Fruit fly (Drosophila melanogaster) whole organism, embryonic: ENCODE data around the gene se.

ENCODE experiments used
- Adf1 ChIP-seq: fragments of 200-800 bp; sonication (Bioruptor generic); IDR thresholded peaks from 2 replicates; pipeline ENCODE4 v1.3.6; 2022; ENCODE audit warnings: missing biosample characterization, missing genetic modification characterization
- CG11504 ChIP-seq: fragments of 200-800 bp; sonication (Bioruptor generic); optimal IDR thresholded peaks from 3 replicates; lab custom pipeline; 2019; ENCODE audit warnings: missing biosample characterization, mild to moderate bottlenecking, missing genetic modification characterization, moderate library complexity
- CG12299 ChIP-seq: fragments of 200-800 bp; sonication (Bioruptor generic); optimal IDR thresholded peaks from 2 replicates; lab custom pipeline; 2018; ENCODE audit warnings: missing biosample characterization, mild to moderate bottlenecking, missing genetic modification characterization
- CG12942 ChIP-seq: fragments of 200-800 bp; sonication (Bioruptor generic); optimal IDR thresholded peaks from 3 replicates; lab custom pipeline; 2016; ENCODE audit warnings: missing biosample characterization, missing genetic modification characterization
- CG15011 ChIP-seq: fragments of 200-800 bp; sonication (Bioruptor generic); optimal IDR thresholded peaks from 3 replicates; lab custom pipeline; 2018; ENCODE audit warnings: missing biosample characterization, mild to moderate bottlenecking, missing genetic modification characterization
- CG1602 ChIP-seq: fragments of 200-800 bp; sonication (Bioruptor generic); optimal IDR thresholded peaks from 3 replicates; lab custom pipeline; 2016; ENCODE audit warnings: missing biosample characterization, missing genetic modification characterization
- CG16813 ChIP-seq: fragments of 200-800 bp; sonication (Bioruptor generic); IDR thresholded peaks from 3 replicates; pipeline ENCODE4 v1.3.6; 2022; ENCODE audit warnings: missing biosample characterization, missing genetic modification characterization; ENCODE audit not compliant: partially characterized antibody
- CG1832 ChIP-seq: fragments of 200-800 bp; sonication (Bioruptor generic); optimal IDR thresholded peaks from 2 replicates; lab custom pipeline; 2017; ENCODE audit warnings: missing biosample characterization, mild to moderate bottlenecking, missing genetic modification characterization, inconsistent platforms
- CG18476 ChIP-seq: fragments of 200-800 bp; sonication (Bioruptor generic); optimal IDR thresholded peaks from 2 replicates; lab custom pipeline; 2016; ENCODE audit warnings: missing biosample characterization, mild to moderate bottlenecking, missing genetic modification characterization
- CG18764 ChIP-seq: fragments of 200-800 bp; sonication (Bioruptor generic); optimal IDR thresholded peaks from 3 replicates; lab custom pipeline; 2016; ENCODE audit warnings: missing biosample characterization, missing genetic modification characterization
- CG30403 ChIP-seq: fragments of 200-800 bp; sonication (Bioruptor generic); optimal IDR thresholded peaks from 3 replicates; lab custom pipeline; 2016; ENCODE audit warnings: missing biosample characterization, missing genetic modification characterization
- CG34224 ChIP-seq: fragments of 200-800 bp; sonication (Bioruptor generic); IDR thresholded peaks from 3 replicates; pipeline ENCODE4 v1.3.6; 2022; ENCODE audit warnings: missing biosample characterization, missing genetic modification characterization; ENCODE audit not compliant: partially characterized antibody
- CG4617 ChIP-seq: fragments of 200-800 bp; sonication (Bioruptor generic); optimal IDR thresholded peaks from 3 replicates; lab custom pipeline; 2016; ENCODE audit warnings: missing biosample characterization, missing genetic modification characterization, borderline replicate concordance
- CG6813 ChIP-seq: fragments of 200-800 bp; sonication (Bioruptor generic); optimal IDR thresholded peaks from 2 replicates; lab custom pipeline; 2017; ENCODE audit warnings: missing biosample characterization, missing genetic modification characterization, mild to moderate bottlenecking, moderate library complexity, missing genetic modification reagents
- CG7928 ChIP-seq: fragments of 200-800 bp; sonication (Bioruptor generic); optimal IDR thresholded peaks from 2 replicates; lab custom pipeline; 2017; ENCODE audit warnings: missing biosample characterization, mild to moderate bottlenecking, missing genetic modification characterization
- CG8089 ChIP-seq: fragments of 200-800 bp; sonication (Bioruptor generic); optimal IDR thresholded peaks from 3 replicates; lab custom pipeline; 2016; ENCODE audit warnings: missing biosample characterization, missing genetic modification characterization
- CG8281 ChIP-seq: fragments of 200-800 bp; sonication (Bioruptor generic); optimal IDR thresholded peaks from 2 replicates; lab custom pipeline; 2018; ENCODE audit warnings: missing biosample characterization, mild to moderate bottlenecking, missing genetic modification characterization, moderate library complexity
- Deaf1 ChIP-seq: fragments of 200-800 bp; optimal IDR thresholded peaks from 3 replicates; lab custom pipeline; 2019; ENCODE audit warnings: missing biosample characterization, mild to moderate bottlenecking, missing genetic modification characterization, moderate library complexity
- Dek ChIP-seq: fragments of 200-800 bp; sonication (Bioruptor generic); optimal IDR thresholded peaks from 3 replicates; lab custom pipeline; 2019; ENCODE audit warnings: missing biosample characterization, mild to moderate bottlenecking, missing genetic modification characterization, moderate library complexity
- Drgx ChIP-seq: fragments of 200-800 bp; sonication (Bioruptor generic); IDR thresholded peaks from 2 replicates; pipeline ENCODE4 v1.3.6; 2022; ENCODE audit warnings: missing biosample characterization, missing genetic modification characterization
- Eip74EF ChIP-seq, 2 experiments: fragments of 200-800 bp in 1 of 2; fragments of >200 bp in 1 of 2; sonication (Bioruptor generic) in 1 of 2; optimal IDR thresholded peaks; 2 replicates each; lab custom pipeline; 2017 to 2019; ENCODE audit warnings: missing biosample characterization in 2 of 2, missing genetic modification characterization in 2 of 2, mild to moderate bottlenecking in 1 of 2, moderate library complexity in 1 of 2
- HLH4C ChIP-seq: fragments of 200-800 bp; sonication (Bioruptor generic); IDR thresholded peaks from 3 replicates; pipeline ENCODE4 v1.3.6; 2022; ENCODE audit warnings: missing biosample characterization, missing genetic modification characterization; ENCODE audit not compliant: partially characterized antibody
- Hmr ChIP-seq: fragments of 200-800 bp; sonication (Bioruptor generic); optimal IDR thresholded peaks from 3 replicates; lab custom pipeline; 2017; ENCODE audit warnings: mild to moderate bottlenecking, missing biosample characterization, missing genetic modification reagents, missing genetic modification characterization
- Hmx ChIP-seq: fragments of 200-800 bp; sonication (Bioruptor generic); optimal IDR thresholded peaks from 2 replicates; lab custom pipeline; 2016; ENCODE audit warnings: missing biosample characterization, missing genetic modification characterization
- Hr3 ChIP-seq: fragments of 200-800 bp; sonication (Bioruptor generic); optimal IDR thresholded peaks from 3 replicates; lab custom pipeline; 2016; ENCODE audit warnings: missing biosample characterization, missing genetic modification characterization
- Nf-YB ChIP-seq: fragments of 200-800 bp; sonication (Bioruptor generic); optimal IDR thresholded peaks from 3 replicates; lab custom pipeline; 2019; ENCODE audit warnings: missing biosample characterization, mild to moderate bottlenecking, missing genetic modification characterization, moderate library complexity
- amos ChIP-seq: fragments of 200-800 bp; sonication (Bioruptor generic); IDR thresholded peaks from 2 replicates; pipeline ENCODE4 v1.3.6; 2022; ENCODE audit warnings: missing biosample characterization, missing genetic modification characterization; ENCODE audit not compliant: partially characterized antibody
- ap ChIP-seq: fragments of 200-800 bp; sonication (Bioruptor generic); IDR thresholded peaks from 2 replicates; pipeline ENCODE4 v1.3.6; 2022; ENCODE audit warnings: missing biosample characterization, missing genetic modification characterization
- bcd ChIP-seq: fragments of 200-800 bp; sonication (Bioruptor generic); optimal IDR thresholded peaks from 2 replicates; lab custom pipeline; 2017; ENCODE audit warnings: missing biosample characterization, mild to moderate bottlenecking, missing genetic modification characterization
- chn ChIP-seq: fragments of 200-800 bp; sonication (Bioruptor generic); optimal IDR thresholded peaks from 2 replicates; lab custom pipeline; 2016; ENCODE audit warnings: missing biosample characterization, missing genetic modification characterization
- crp ChIP-seq, 2 experiments: fragments of 200-800 bp; sonication (Bioruptor generic); optimal IDR thresholded peaks; 2 replicates in 1 of 2; 3 replicates in 1 of 2; lab custom pipeline; 2017; ENCODE audit warnings: missing biosample characterization in 2 of 2, missing genetic modification characterization in 2 of 2, mild to moderate bottlenecking in 1 of 2, moderate library complexity in 1 of 2
- ftz-f1 ChIP-seq: fragments of 200-800 bp; sonication (Bioruptor generic); optimal IDR thresholded peaks from 2 replicates; lab custom pipeline; 2016; ENCODE audit warnings: missing biosample characterization, missing genetic modification characterization
- grau ChIP-seq: fragments of 200-800 bp; optimal IDR thresholded peaks from 3 replicates; lab custom pipeline; 2019; ENCODE audit warnings: missing biosample characterization, mild to moderate bottlenecking, missing genetic modification characterization, moderate library complexity
- h ChIP-seq: fragments of >200 bp; optimal IDR thresholded peaks from 2 replicates; lab custom pipeline; 2017
- hbn ChIP-seq: fragments of 200-800 bp; sonication (Bioruptor generic); IDR thresholded peaks from 2 replicates; pipeline ENCODE4 v1.3.6; 2022; ENCODE audit warnings: missing biosample characterization, missing genetic modification characterization; ENCODE audit not compliant: partially characterized antibody
- inv ChIP-seq: fragments of 200-800 bp; sonication (Bioruptor generic); IDR thresholded peaks from 2 replicates; pipeline ENCODE4 v1.3.6; 2022; ENCODE audit warnings: missing biosample characterization, missing genetic modification characterization; ENCODE audit not compliant: partially characterized antibody
- jing ChIP-seq: fragments of 200-800 bp; sonication (Bioruptor generic); optimal IDR thresholded peaks from 2 replicates; lab custom pipeline; 2018; ENCODE audit warnings: missing biosample characterization, mild to moderate bottlenecking, missing genetic modification characterization
- lilli ChIP-seq: fragments of 200-800 bp; sonication (Bioruptor generic); optimal IDR thresholded peaks from 3 replicates; lab custom pipeline; 2016; ENCODE audit warnings: missing biosample characterization, missing genetic modification characterization
- mld ChIP-seq: fragments of 200-800 bp; sonication (Bioruptor generic); IDR thresholded peaks from 3 replicates; pipeline ENCODE4 v1.3.6; 2022; ENCODE audit warnings: missing biosample characterization, missing genetic modification characterization; ENCODE audit not compliant: partially characterized antibody
- nerfin-1 ChIP-seq: fragments of 200-800 bp; sonication (Bioruptor generic); optimal IDR thresholded peaks from 3 replicates; lab custom pipeline; 2019; ENCODE audit warnings: missing biosample characterization, mild to moderate bottlenecking, missing genetic modification characterization, moderate library complexity
- otp ChIP-seq: fragments of 200-800 bp; sonication (Bioruptor generic); IDR thresholded peaks from 3 replicates; pipeline ENCODE4, ENCODE4 v1.3.6; 2022; ENCODE audit warnings: missing biosample characterization, missing genetic modification characterization
- repo ChIP-seq: fragments of 200-800 bp; sonication (Bioruptor generic); optimal IDR thresholded peaks from 2 replicates; lab custom pipeline; 2016; ENCODE audit warnings: missing biosample characterization, missing genetic modification characterization
- sc ChIP-seq, 3 experiments: fragments of >200 bp in 2 of 3; fragments of 200-800 bp in 1 of 3; sonication (Bioruptor generic) in 1 of 3; optimal IDR thresholded peaks; 2 replicates in 2 of 3; 3 replicates in 1 of 3; lab custom pipeline; 2017; ENCODE audit warnings: mild to moderate bottlenecking in 1 of 3, missing biosample characterization in 1 of 3, missing genetic modification characterization in 1 of 3, missing genetic modification reagents in 1 of 3
- seq ChIP-seq: fragments of 200-800 bp; sonication (Bioruptor generic); IDR thresholded peaks from 2 replicates; pipeline ENCODE4 v1.3.6; 2022; ENCODE audit warnings: missing biosample characterization, missing genetic modification characterization
- sim ChIP-seq: fragments of 200-800 bp; sonication (Bioruptor generic); IDR thresholded peaks from 2 replicates; pipeline ENCODE4 v1.3.6; 2022; ENCODE audit warnings: missing biosample characterization, missing genetic modification characterization
- slou ChIP-seq: fragments of 200-800 bp; sonication (Bioruptor generic); optimal IDR thresholded peaks from 3 replicates; lab custom pipeline; 2016; ENCODE audit warnings: missing biosample characterization, missing genetic modification characterization
- slp2 ChIP-seq: fragments of 200-800 bp; sonication (Bioruptor generic); optimal IDR thresholded peaks from 2 replicates; lab custom pipeline; 2016; ENCODE audit warnings: missing biosample characterization, missing genetic modification characterization
- tap ChIP-seq: fragments of 200-800 bp; optimal IDR thresholded peaks from 3 replicates; lab custom pipeline; 2019; ENCODE audit warnings: missing biosample characterization, mild to moderate bottlenecking, missing genetic modification characterization, moderate library complexity
- unc-4 ChIP-seq: fragments of 200-800 bp; sonication (Bioruptor generic); IDR thresholded peaks from 2 replicates; pipeline ENCODE4 v1.3.6; 2022; ENCODE audit warnings: missing biosample characterization, missing genetic modification characterization; ENCODE audit not compliant: partially characterized antibody

The se gene

dm6 chr3L:8512428-8512827 lies 7.9 kb upstream of the se start, which contains the start of gene CG6765:
Gene CG6765, plus strand, starts transcription at chr3L:8512767.
- TF ChIP-seq Nf-YB (GFP tag; lab: Kevin White, UChicago), result no peak
- no peak for TF ChIP-seq ftz-f1
- TF ChIP-seq CG16813 (GFP tag; lab: Robert Waterston, UW), result no peak
- peak; percentile 75 for TF ChIP-seq CG1832 (GFP tag; lab: Kevin White, UChicago)
- no peak for TF ChIP-seq jing (GFP tag; lab: Kevin White, UChicago)
- no peak for TF ChIP-seq CG12942 (GFP tag; lab: Kevin White, UChicago)
- no peak for TF ChIP-seq slou (GFP tag; lab: Kevin White, UChicago)
- no peak for TF ChIP-seq CG1602
- TF ChIP-seq mld (GFP tag; lab: Robert Waterston, UW), result 0 out of 3 replicates have a peak, but pooled peaks have one; percentile 31
- TF ChIP-seq Hmr (GFP tag; lab: Kevin White, UChicago), result peak; percentile 18
- no peak for TF ChIP-seq CG30403
- no peak for TF ChIP-seq CG11504 (tag; lab: Kevin White, UChicago)
- TF ChIP-seq CG7928 (GFP tag; lab: Kevin White, UChicago), result no peak
- no peak for TF ChIP-seq sim
- TF ChIP-seq crp (GFP tag; optimal IDR thresholded peaks at IDR 0.05; lab: Kevin White, UChicago), result no peak
- no peak for TF ChIP-seq HLH4C (GFP tag; lab: Robert Waterston, UW)
- no peak for TF ChIP-seq nerfin-1 (tag; lab: Kevin White, UChicago)
- TF ChIP-seq Eip74EF (GFP tag; optimal IDR thresholded peaks at IDR 0.05; lab: Kevin White, UChicago), result no peak
- TF ChIP-seq Drgx (GFP tag; lab: Robert Waterston, UW), result no peak
- no peak for TF ChIP-seq bcd (GFP tag; lab: Kevin White, UChicago)
- no peak for TF ChIP-seq chn
- TF ChIP-seq inv (GFP tag; lab: Robert Waterston, UW), result no peak
- TF ChIP-seq Hr3 (GFP tag; lab: Kevin White, UChicago), result no peak
- no peak for TF ChIP-seq CG8089 (GFP tag; lab: Kevin White, UChicago)
- TF ChIP-seq CG4617 (GFP tag; lab: Kevin White, UChicago), result no peak
- no peak for TF ChIP-seq otp (GFP tag; lab: Robert Waterston, UW)
- TF ChIP-seq CG12299 (tag; lab: Kevin White, UChicago), result no peak
- TF ChIP-seq slp2, result no peak
- TF ChIP-seq Dek (tag; lab: Kevin White, UChicago), result no peak
- TF ChIP-seq hbn (GFP tag; lab: Robert Waterston, UW), result 0 out of 2 replicates have a peak, but pooled peaks have one; percentile 29
- TF ChIP-seq grau, result no peak
- 0 out of 2 replicates have a peak, but pooled peaks have one; percentile 10 for TF ChIP-seq seq (GFP tag; lab: Robert Waterston, UW)
- TF ChIP-seq unc-4 (GFP tag; lab: Robert Waterston, UW), result no peak
- no peak for TF ChIP-seq CG8281 (tag; lab: Kevin White, UChicago)
- TF ChIP-seq CG6813 (GFP tag; lab: Kevin White, UChicago), result no peak
- peak; percentile 6; the same call in 1 of the 2 replicates for TF ChIP-seq Adf1
- TF ChIP-seq CG34224 (GFP tag; lab: Robert Waterston, UW), result no peak
- 0 out of 2 replicates have a peak, but pooled peaks have one; percentile 4 for TF ChIP-seq amos (GFP tag; lab: Robert Waterston, UW)
- TF ChIP-seq ap (GFP tag; lab: Robert Waterston, UW), result no peak
- no peak for TF ChIP-seq CG18764
- TF ChIP-seq CG15011 (GFP tag; lab: Kevin White, UChicago), result no peak
- no peak for TF ChIP-seq sc (optimal IDR thresholded peaks at IDR 0.05; lab: Kevin White, UChicago)
- no peak for TF ChIP-seq sc (GFP tag; optimal IDR thresholded peaks at IDR 0.05; lab: Kevin White, UChicago)
- TF ChIP-seq repo (GFP tag; lab: Kevin White, UChicago), result no peak
- no peak for TF ChIP-seq CG18476 (GFP tag; lab: Kevin White, UChicago)
- no peak for TF ChIP-seq h (lab: Kevin White, UChicago)
- TF ChIP-seq Deaf1 (tag; lab: Kevin White, UChicago), result peak; percentile 57
- TF ChIP-seq lilli (GFP tag; lab: Kevin White, UChicago), result no peak
- TF ChIP-seq tap (tag; lab: Kevin White, UChicago), result no peak
- TF ChIP-seq Hmx (GFP tag; lab: Kevin White, UChicago), result no peak
